Worm (Caenorhabditis elegans) whole organism, L2 larva: Measurements from ENCODE around the gene heri-1.

Experiments used
- blmp-1 ChIP-seq: sonication (generic microtip); optimal IDR thresholded peaks from 2 replicates; lab custom pipeline; 2017; ENCODE audit warnings: missing genetic modification characterization, mild to moderate bottlenecking, missing compliant biosample characterization, antibody characterized with exemption, moderate library complexity; ENCODE audit not compliant: insufficient read depth
- egl-27 ChIP-seq: sonication (generic microtip); optimal IDR thresholded peaks from 3 replicates; lab custom pipeline; 2017; ENCODE audit warnings: missing biosample characterization, missing genetic modification reagents, missing genetic modification characterization
- mab-5 ChIP-seq: fragments of 150-350 bp; optimal IDR thresholded peaks from 2 replicates; lab custom pipeline; 2014; ENCODE audit warnings: missing biosample characterization, missing genetic modification characterization
- mdl-1 ChIP-seq, 2 experiments: fragments of 150-350 bp in 1 of 2; sonication (generic microtip) in 1 of 2; optimal IDR thresholded peaks; 2 replicates each; lab custom pipeline; 2017; ENCODE audit warnings: missing biosample characterization in 2 of 2, missing genetic modification characterization in 2 of 2
- nhr-21 ChIP-seq: fragments of 150-350 bp; optimal IDR thresholded peaks from 2 replicates; lab custom pipeline; 2014; ENCODE audit warnings: missing biosample characterization, missing genetic modification characterization
- nhr-23 ChIP-seq: fragments of 150-350 bp; optimal IDR thresholded peaks from 2 replicates; lab custom pipeline; 2014; ENCODE audit warnings: missing biosample characterization, missing genetic modification reagents, missing genetic modification characterization
- nhr-237 ChIP-seq: fragments of 150-350 bp; optimal IDR thresholded peaks from 2 replicates; lab custom pipeline; 2014; ENCODE audit warnings: missing biosample characterization, missing genetic modification characterization
- nhr-77 ChIP-seq: fragments of 150-350 bp; optimal IDR thresholded peaks from 2 replicates; lab custom pipeline; 2014; ENCODE audit warnings: missing biosample characterization, missing genetic modification characterization
- unc-55 ChIP-seq: fragments of 150-350 bp; sonication (generic microtip); optimal IDR thresholded peaks from 3 replicates; lab custom pipeline; 2014; ENCODE audit warnings: missing biosample characterization, missing genetic modification reagents, missing genetic modification characterization
- unc-62 ChIP-seq: fragments of 150-350 bp; optimal IDR thresholded peaks from 2 replicates; lab custom pipeline; 2014; ENCODE audit warnings: missing biosample characterization, missing genetic modification reagents, missing genetic modification characterization
- zag-1 ChIP-seq: fragments of 150-350 bp; optimal IDR thresholded peaks from 2 replicates; lab custom pipeline; 2014; ENCODE audit warnings: missing biosample characterization, missing genetic modification characterization

DNA sequence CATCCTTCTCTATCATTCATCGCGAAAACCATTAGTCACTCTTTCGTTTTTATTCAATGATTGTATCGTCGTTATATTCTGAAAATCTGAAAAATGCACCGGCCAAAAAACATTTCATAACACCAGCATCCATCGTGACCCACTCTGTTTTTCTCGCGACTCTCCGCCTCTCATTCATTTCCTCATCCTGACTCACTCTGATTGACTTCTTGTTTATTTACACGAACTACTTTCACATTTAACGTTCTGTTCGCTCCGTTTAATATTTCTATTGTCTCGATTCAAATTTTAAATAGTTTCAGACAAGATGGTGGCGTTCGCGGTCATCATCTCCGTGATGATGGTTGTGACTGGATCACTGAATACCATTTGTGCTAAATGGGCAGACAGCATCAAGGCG is 10.5 kb upstream of the heri-1 start, which contains the start of gene C29H12.2:
- no peak for TF ChIP-seq unc-55 (GFP tag; lab: Kevin White, UChicago)
- no peak for TF ChIP-seq blmp-1
- no peak for TF ChIP-seq unc-62 (GFP tag; lab: Kevin White, UChicago)
- TF ChIP-seq nhr-77 (tag; lab: Kevin White, UChicago): no peak
- no peak for TF ChIP-seq zag-1 (tag; lab: Kevin White, UChicago)
- no peak for TF ChIP-seq nhr-21 (tag; lab: Kevin White, UChicago)
- no peak for TF ChIP-seq nhr-237 (tag; lab: Kevin White, UChicago)
- TF ChIP-seq egl-27 (tag; lab: Kevin White, UChicago): no peak
- no peak for TF ChIP-seq mab-5 (tag; lab: Kevin White, UChicago)
- no peak for TF ChIP-seq nhr-23 (tag; lab: Kevin White, UChicago)
- no peak for TF ChIP-seq mdl-1 (tag; optimal IDR thresholded peaks at IDR 0.05; lab: Kevin White, UChicago)
